Worm (Caenorhabditis elegans) whole organism, L4/young adult: ENCODE data around the gene ZK686.3.

Source experiments
- W03F9.2 ChIP-seq: fragments of 150-350 bp; optimal IDR thresholded peaks from 2 replicates; lab custom pipeline; 2014; ENCODE audit warnings: missing biosample characterization, missing genetic modification characterization
- him-1 ChIP-seq: sonication (generic microtip); optimal IDR thresholded peaks from 2 replicates; lab custom pipeline; 2016; ENCODE audit warnings: missing genotype, missing genetic modification reagents, missing genetic modification characterization, missing compliant biosample characterization

ce11 chrIII:7722999-7723398 lies 45.9 kb downstream of the ZK686.3 start:
- TF ChIP-seq him-1 (tag; lab: Kevin White, UChicago) (no peak), W03F9.2 (tag; lab: Kevin White, UChicago) (no peak)
